Worm (Caenorhabditis elegans) whole organism, mixed stage, embryonic: ENCODE data around the gene ykt-6.
A peak's percentile ranks its signal among the peaks of the same experiment; 100 is the strongest.

Experiments
- M03D4.4 ChIP-seq: sonication (generic microtip); optimal IDR thresholded peaks from 2 replicates; lab custom pipeline; 2017; ENCODE audit warnings: mild to moderate bottlenecking, missing genetic modification characterization, missing compliant biosample characterization
- blmp-1 ChIP-seq: fragments of 150-350 bp; optimal IDR thresholded peaks from 2 replicates; lab custom pipeline; 2014; ENCODE audit warnings: missing biosample characterization, missing genetic modification characterization
- ceh-43 ChIP-seq: fragments of 200-800 bp; sonication (Bioruptor generic); optimal IDR thresholded peaks from 2 replicates; lab custom pipeline; 2018; ENCODE audit warnings: mild to moderate bottlenecking, missing genetic modification characterization, moderate library complexity, missing compliant biosample characterization
- ceh-83 ChIP-seq: fragments of 200-800 bp; sonication (Bioruptor generic); optimal IDR thresholded peaks from 2 replicates; lab custom pipeline; 2018; ENCODE audit warnings: mild to moderate bottlenecking, missing genetic modification characterization, missing compliant biosample characterization
- ces-1 ChIP-seq: fragments of 150-350 bp; optimal IDR thresholded peaks from 2 replicates; lab custom pipeline; 2014; ENCODE audit warnings: missing biosample characterization, missing genetic modification reagents, missing genetic modification characterization
- elt-1 ChIP-seq: sonication (generic microtip); optimal IDR thresholded peaks from 2 replicates; lab custom pipeline; 2017; ENCODE audit warnings: missing genetic modification characterization, mild to moderate bottlenecking, missing compliant biosample characterization, antibody characterized with exemption, moderate library complexity, borderline replicate concordance; ENCODE audit not compliant: insufficient read depth
- elt-3 ChIP-seq: fragments of 150-350 bp; optimal IDR thresholded peaks from 2 replicates; lab custom pipeline; 2014; ENCODE audit warnings: missing biosample characterization, missing genetic modification characterization
- flh-1 ChIP-seq: fragments of 200-800 bp; sonication (Bioruptor generic); optimal IDR thresholded peaks from 2 replicates; lab custom pipeline; 2018; ENCODE audit warnings: mild to moderate bottlenecking, missing genetic modification characterization, moderate library complexity, missing compliant biosample characterization
- ham-2 ChIP-seq: fragments of 200-800 bp; sonication (Bioruptor generic); optimal IDR thresholded peaks from 2 replicates; lab custom pipeline; 2018; ENCODE audit warnings: mild to moderate bottlenecking, missing genetic modification characterization, missing compliant biosample characterization
- hlh-1 ChIP-seq: fragments of 150-350 bp; optimal IDR thresholded peaks from 2 replicates; lab custom pipeline; 2014; ENCODE audit warnings: missing biosample characterization, missing genetic modification reagents, missing genetic modification characterization
- lin-13 ChIP-seq: fragments of 150-350 bp; optimal IDR thresholded peaks from 2 replicates; lab custom pipeline; 2014; ENCODE audit warnings: missing biosample characterization, missing genetic modification characterization
- lin-32 ChIP-seq: fragments of 200-800 bp; sonication (Bioruptor generic); optimal IDR thresholded peaks from 2 replicates; lab custom pipeline; 2018; ENCODE audit warnings: mild to moderate bottlenecking, missing genetic modification characterization, missing compliant biosample characterization
- lsy-2 ChIP-seq: fragments of 150-350 bp; optimal IDR thresholded peaks from 2 replicates; lab custom pipeline; 2014; ENCODE audit warnings: missing biosample characterization, missing genetic modification characterization
- mab-5 ChIP-seq: fragments of 150-350 bp; optimal IDR thresholded peaks from 2 replicates; lab custom pipeline; 2014; ENCODE audit warnings: missing biosample characterization, missing genetic modification characterization
- mep-1 ChIP-seq: fragments of 150-350 bp; optimal IDR thresholded peaks from 2 replicates; lab custom pipeline; 2017; ENCODE audit warnings: missing biosample characterization, missing genetic modification reagents, missing genetic modification characterization, inconsistent platforms
- nhr-12 ChIP-seq: fragments of 150-350 bp; optimal IDR thresholded peaks from 2 replicates; lab custom pipeline; 2014; ENCODE audit warnings: missing biosample characterization, missing genetic modification characterization
- nhr-2 ChIP-seq: fragments of 150-350 bp; optimal IDR thresholded peaks from 2 replicates; lab custom pipeline; 2014; ENCODE audit warnings: missing biosample characterization, missing genetic modification characterization
- nhr-237 ChIP-seq: fragments of 150-350 bp; optimal IDR thresholded peaks from 2 replicates; lab custom pipeline; 2014; ENCODE audit warnings: missing biosample characterization, missing genetic modification characterization
- nhr-28 ChIP-seq: fragments of 150-350 bp; optimal IDR thresholded peaks from 2 replicates; lab custom pipeline; 2014; ENCODE audit warnings: missing biosample characterization, missing genetic modification characterization
- nhr-76 ChIP-seq: sonication (generic microtip); optimal IDR thresholded peaks from 2 replicates; lab custom pipeline; 2017; ENCODE audit warnings: missing biosample characterization, missing genetic modification characterization
- pha-4 ChIP-seq: fragments of 150-350 bp; optimal IDR thresholded peaks from 2 replicates; lab custom pipeline; 2018; ENCODE audit warnings: missing biosample characterization, missing genetic modification reagents, missing genetic modification characterization
- sem-2 ChIP-seq: fragments of 200-800 bp; sonication (Bioruptor generic); optimal IDR thresholded peaks from 2 replicates; lab custom pipeline; 2018; ENCODE audit warnings: mild to moderate bottlenecking, missing genetic modification characterization, missing compliant biosample characterization
- sptf-1 ChIP-seq: sonication (generic microtip); optimal IDR thresholded peaks from 2 replicates; lab custom pipeline; 2017; ENCODE audit warnings: mild to moderate bottlenecking, missing genetic modification characterization, moderate library complexity, missing compliant biosample characterization
- tbx-8 ChIP-seq: fragments of 200-800 bp; sonication (Bioruptor generic); optimal IDR thresholded peaks from 2 replicates; lab custom pipeline; 2018; ENCODE audit warnings: mild to moderate bottlenecking, missing genetic modification characterization, moderate library complexity, missing compliant biosample characterization
- unc-120 ChIP-seq: sonication (generic microtip); optimal IDR thresholded peaks from 2 replicates; lab custom pipeline; 2017; ENCODE audit warnings: missing genetic modification characterization, missing compliant biosample characterization; ENCODE audit not compliant: poor library complexity, severe bottlenecking
- unc-39 ChIP-seq: fragments of 150-350 bp; optimal IDR thresholded peaks from 2 replicates; lab custom pipeline; 2014; ENCODE audit warnings: missing biosample characterization, missing genetic modification characterization
- unc-62 ChIP-seq: fragments of 150-350 bp; optimal IDR thresholded peaks from 2 replicates; lab custom pipeline; 2014; ENCODE audit warnings: missing biosample characterization, missing genetic modification reagents, missing genetic modification characterization
- zip-8 ChIP-seq: fragments of 150-350 bp; optimal IDR thresholded peaks from 2 replicates; lab custom pipeline; 2014; ENCODE audit warnings: missing biosample characterization, missing genetic modification characterization
- ztf-11 ChIP-seq: fragments of 150-350 bp; optimal IDR thresholded peaks from 2 replicates; lab custom pipeline; 2014; ENCODE audit warnings: missing biosample characterization, missing genetic modification characterization

ykt-6 gene

ce11 chrIII:7262592-7262991, 24.8 kb downstream of the ykt-6 start:
- TF ChIP-seq ces-1 (GFP tag; lab: Kevin White, UChicago): peak; percentile 34
- TF ChIP-seq ztf-11 (tag; lab: Kevin White, UChicago): no peak
- TF ChIP-seq elt-1 (tag; lab: Kevin White, UChicago): no peak
- TF ChIP-seq, all 35 proteins: peak for 1

ce11 chrIII:7258931-7259330, 28.5 kb downstream of the ykt-6 start, which contains the start of gene B0361.4:
Gene B0361.4, plus strand, starts transcription at chrIII:7258991.
- no peak for TF ChIP-seq elt-3 (tag; lab: Kevin White, UChicago)
- TF ChIP-seq ceh-83 (GFP tag; lab: Kevin White, UChicago): no peak
- no peak for TF ChIP-seq mep-1 (tag; lab: Kevin White, UChicago)
- TF ChIP-seq flh-1: no peak
- TF ChIP-seq unc-62 (GFP tag; lab: Kevin White, UChicago): no peak
- no peak for TF ChIP-seq sem-2 (GFP tag; lab: Kevin White, UChicago)
- no peak for TF ChIP-seq sptf-1 (tag; lab: Kevin White, UChicago)
- TF ChIP-seq unc-120 (tag; lab: Kevin White, UChicago): no peak
- TF ChIP-seq M03D4.4 (tag; lab: Kevin White, UChicago): no peak
- TF ChIP-seq ces-1 (GFP tag; lab: Kevin White, UChicago): no peak
- no peak for TF ChIP-seq unc-39 (tag; lab: Kevin White, UChicago)

ce11 chrIII:7253669-7254068, 33.7 kb downstream of the ykt-6 start:
- TF ChIP-seq ces-1 (GFP tag; lab: Kevin White, UChicago): peak; percentile 81
- TF ChIP-seq nhr-12: no peak
- no peak for TF ChIP-seq ceh-43 (GFP tag; lab: Kevin White, UChicago)

ce11 chrIII:7247740-7248139, 39.7 kb downstream of the ykt-6 start, which contains the start of gene zmp-6:
Gene zmp-6, minus strand, starts transcription at chrIII:7247840.
- no peak for TF ChIP-seq tbx-8 (GFP tag; lab: Kevin White, UChicago)
- TF ChIP-seq unc-120 (tag; lab: Kevin White, UChicago): no peak
- TF ChIP-seq ces-1 (GFP tag; lab: Kevin White, UChicago): no peak
- no peak for TF ChIP-seq ceh-43 (GFP tag; lab: Kevin White, UChicago)
- TF ChIP-seq zip-8 (tag; lab: Kevin White, UChicago): no peak
- TF ChIP-seq lin-13 (tag; lab: Kevin White, UChicago): no peak
- no peak for TF ChIP-seq sem-2 (GFP tag; lab: Kevin White, UChicago)
- no peak for TF ChIP-seq blmp-1 (tag; lab: Kevin White, UChicago)
- no peak for TF ChIP-seq sptf-1 (tag; lab: Kevin White, UChicago)
- no peak for TF ChIP-seq ham-2 (GFP tag; lab: Kevin White, UChicago)
- TF ChIP-seq lin-32 (GFP tag; lab: Kevin White, UChicago): no peak
- TF ChIP-seq unc-62 (GFP tag; lab: Kevin White, UChicago): no peak
- no peak for TF ChIP-seq mab-5 (tag; lab: Kevin White, UChicago)
- TF ChIP-seq lsy-2: no peak
- TF ChIP-seq pha-4 (tag; lab: Kevin White, UChicago): no peak
- TF ChIP-seq hlh-1: no peak
- TF ChIP-seq ztf-11 (tag; lab: Kevin White, UChicago): no peak
- no peak for TF ChIP-seq unc-39 (tag; lab: Kevin White, UChicago)

ce11 chrIII:7246389-7246788, 41.0 kb downstream of the ykt-6 start:
- no peak for TF ChIP-seq sem-2 (GFP tag; lab: Kevin White, UChicago)
- no peak for TF ChIP-seq pha-4 (tag; lab: Kevin White, UChicago)
- TF ChIP-seq nhr-237 (tag; lab: Kevin White, UChicago): no peak
- no peak for TF ChIP-seq zip-8 (tag; lab: Kevin White, UChicago)
- TF ChIP-seq nhr-2: no peak
- TF ChIP-seq ztf-11 (tag; lab: Kevin White, UChicago): no peak
- TF ChIP-seq nhr-28 (tag; lab: Kevin White, UChicago): no peak
- TF ChIP-seq lin-13 (tag; lab: Kevin White, UChicago): no peak
- TF ChIP-seq ceh-43 (GFP tag; lab: Kevin White, UChicago): no peak
- TF ChIP-seq elt-1 (tag; lab: Kevin White, UChicago): no peak
- no peak for TF ChIP-seq ham-2 (GFP tag; lab: Kevin White, UChicago)
- TF ChIP-seq nhr-76 (tag; lab: Kevin White, UChicago): no peak
